Worm (Caenorhabditis elegans): Measurements from ENCODE around the gene ZK1290.11.

ZK1290.11 gene

DNA sequence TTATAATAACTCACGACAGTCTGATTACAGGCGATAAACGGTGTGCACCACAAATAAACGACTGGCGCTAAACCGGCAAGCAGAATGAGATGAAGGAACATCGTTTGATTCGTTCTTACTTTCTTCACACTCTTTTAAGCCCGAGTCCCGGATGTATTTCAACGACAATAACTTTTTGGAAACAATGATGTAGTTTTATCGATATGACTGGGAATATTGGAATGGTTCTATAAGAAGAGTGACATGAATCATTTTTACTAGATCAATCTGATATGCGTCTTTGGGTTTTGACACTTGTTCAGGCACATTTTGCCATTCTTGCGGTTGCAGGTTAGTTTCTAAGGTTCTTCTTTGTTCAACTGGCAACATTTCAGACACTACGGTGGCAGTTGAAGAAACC, at the start of gene ZK1290.11, which contains the start of gene ZK1290.1:
Gene ZK1290.11, minus strand, starts transcription at position 101 of the 400 bp plus-strand sequence.
Gene ZK1290.1, plus strand, starts transcription at position 271 of the 400 bp plus-strand sequence.
- TF ChIP-seq nhr-28 (tag; optimal IDR thresholded peaks at IDR 0.05), result no peak
- no peak for TF ChIP-seq nhr-77 (tag; optimal IDR thresholded peaks at IDR 0.05)
- TF ChIP-seq mml-1 (tag; optimal IDR thresholded peaks at IDR 0.05), result no peak
- TF ChIP-seq lsy-12 (tag; optimal IDR thresholded peaks at IDR 0.05), result no peak
- TF ChIP-seq tbx-2 (tag; optimal IDR thresholded peaks at IDR 0.05), result no peak
- TF ChIP-seq nhr-67 (tag; optimal IDR thresholded peaks at IDR 0.05), result no peak
- no peak for TF ChIP-seq mdl-1 (tag; optimal IDR thresholded peaks at IDR 0.05)
- TF ChIP-seq fkh-10 (GFP tag; optimal IDR thresholded peaks at IDR 0.05), result no peak
- no peak for TF ChIP-seq R02D3.7 (tag; optimal IDR thresholded peaks at IDR 0.05)

DNA sequence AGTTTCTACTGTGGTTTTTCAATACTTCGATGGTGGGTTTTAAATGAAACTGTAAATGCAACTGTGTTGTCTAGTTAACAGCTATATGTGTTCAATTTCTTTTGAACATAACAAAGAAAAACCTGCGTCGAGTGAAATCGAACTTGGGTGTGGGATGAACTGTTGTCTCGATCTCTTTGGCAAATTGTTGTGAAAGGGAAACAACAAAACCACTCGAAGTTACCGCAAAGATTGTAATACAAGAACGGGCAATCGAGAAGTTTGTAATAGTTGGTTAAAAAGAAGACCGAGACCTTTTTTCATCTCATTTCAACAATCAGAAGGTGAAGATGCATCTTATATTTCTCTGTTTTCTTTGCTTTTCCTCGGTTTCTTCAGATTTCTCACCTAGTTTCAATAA, 46.6 kb upstream of the ZK1290.11 start, which contains the start of gene lips-17:
Gene lips-17, plus strand, starts transcription at position 301 of the 400 bp plus-strand sequence.
- TF ChIP-seq ama-1 (optimal IDR thresholded peaks at IDR 0.05) (no peak), fkh-2 (tag; optimal IDR thresholded peaks at IDR 0.05) (no peak), sea-2 (GFP tag; optimal IDR thresholded peaks at IDR 0.05) (no peak), nhr-237 (tag; optimal IDR thresholded peaks at IDR 0.05) (no peak), ceh-9 (tag; optimal IDR thresholded peaks at IDR 0.05) (no peak), nhr-76 (tag; optimal IDR thresholded peaks at IDR 0.05) (no peak), fos-1 (tag; optimal IDR thresholded peaks at IDR 0.05) (no peak)

- TF ChIP-seq nhr-25 (tag; optimal IDR thresholded peaks at IDR 0.05) (no peak), ztf-11 (tag; optimal IDR thresholded peaks at IDR 0.05) (no peak), ZK546.5 (tag; optimal IDR thresholded peaks at IDR 0.05) (no peak), egl-27 (tag; optimal IDR thresholded peaks at IDR 0.05) (no peak), lsy-12 (tag; optimal IDR thresholded peaks at IDR 0.05) (no peak), ceh-28 (tag; optimal IDR thresholded peaks at IDR 0.05) (no peak), nhr-12 (tag; optimal IDR thresholded peaks at IDR 0.05) (no peak), ztf-4 (tag; optimal IDR thresholded peaks at IDR 0.05) (no peak), lin-15B (tag; optimal IDR thresholded peaks at IDR 0.05) (no peak), nhr-23 (tag; optimal IDR thresholded peaks at IDR 0.05) (no peak), ama-1 (optimal IDR thresholded peaks at IDR 0.05) (no peak), nhr-237 (tag; optimal IDR thresholded peaks at IDR 0.05) (no peak), eor-1 (tag; optimal IDR thresholded peaks at IDR 0.05) (no peak), nhr-67 (tag; optimal IDR thresholded peaks at IDR 0.05) (no peak), mdl-1 (tag; optimal IDR thresholded peaks at IDR 0.05) (no peak), skn-1 (tag; optimal IDR thresholded peaks at IDR 0.05) (no peak), R02D3.7 (tag; optimal IDR thresholded peaks at IDR 0.05) (no peak), nfya-1 (tag; optimal IDR thresholded peaks at IDR 0.05; ENCODE audit: insufficient read depth) (no peak), lin-39 (tag; optimal IDR thresholded peaks at IDR 0.05) (no peak)
These were observed 43.9 kb upstream of the ZK1290.11 start, which contains the start of gene osm-8 for ce11 chrII:7605306-7605705. Gene osm-8 (minus strand): TSS chrII:7605406.

DNA sequence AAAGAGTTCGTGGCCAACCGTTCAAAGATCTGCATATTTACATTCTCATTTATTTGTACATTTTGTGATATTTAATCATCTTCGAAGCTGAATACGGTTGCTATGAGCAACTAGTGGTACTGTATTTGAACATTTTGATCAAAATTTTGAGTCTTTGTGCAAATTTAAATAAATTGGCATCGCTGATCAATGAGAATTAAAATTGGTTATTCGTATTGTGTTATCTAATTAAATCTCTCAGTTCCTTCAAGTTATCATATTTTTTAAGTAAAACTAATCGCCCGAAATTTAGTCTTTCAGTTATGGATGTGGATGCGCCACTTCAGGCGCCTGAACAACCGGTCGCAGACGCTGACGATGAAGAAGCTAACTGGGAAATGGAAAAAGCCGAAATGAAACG, 38.0 kb upstream of the ZK1290.11 start, which contains the start of gene npp-21:
Gene npp-21, plus strand, starts transcription at position 301 of the 400 bp plus-strand sequence.
- no peak for TF ChIP-seq fkh-10 (GFP tag; optimal IDR thresholded peaks at IDR 0.05)
- TF ChIP-seq R02D3.7 (tag; optimal IDR thresholded peaks at IDR 0.05), result no peak
- TF ChIP-seq nhr-25 (tag; optimal IDR thresholded peaks at IDR 0.05), result no peak
- TF ChIP-seq skn-1 (tag; optimal IDR thresholded peaks at IDR 0.05), result no peak
- no peak for TF ChIP-seq nhr-77 (tag; optimal IDR thresholded peaks at IDR 0.05)
- TF ChIP-seq ceh-16 (tag; optimal IDR thresholded peaks at IDR 0.05), result no peak
- no peak for TF ChIP-seq nhr-11 (tag; optimal IDR thresholded peaks at IDR 0.05)
- no peak for TF ChIP-seq nhr-28 (tag; optimal IDR thresholded peaks at IDR 0.05)
- no peak for TF ChIP-seq zag-1 (tag; optimal IDR thresholded peaks at IDR 0.05)
- TF ChIP-seq tbx-2 (tag; optimal IDR thresholded peaks at IDR 0.05), result no peak
- no peak for TF ChIP-seq nhr-23 (tag; optimal IDR thresholded peaks at IDR 0.05)
- no peak for TF ChIP-seq egl-5 (tag; optimal IDR thresholded peaks at IDR 0.05)

DNA sequence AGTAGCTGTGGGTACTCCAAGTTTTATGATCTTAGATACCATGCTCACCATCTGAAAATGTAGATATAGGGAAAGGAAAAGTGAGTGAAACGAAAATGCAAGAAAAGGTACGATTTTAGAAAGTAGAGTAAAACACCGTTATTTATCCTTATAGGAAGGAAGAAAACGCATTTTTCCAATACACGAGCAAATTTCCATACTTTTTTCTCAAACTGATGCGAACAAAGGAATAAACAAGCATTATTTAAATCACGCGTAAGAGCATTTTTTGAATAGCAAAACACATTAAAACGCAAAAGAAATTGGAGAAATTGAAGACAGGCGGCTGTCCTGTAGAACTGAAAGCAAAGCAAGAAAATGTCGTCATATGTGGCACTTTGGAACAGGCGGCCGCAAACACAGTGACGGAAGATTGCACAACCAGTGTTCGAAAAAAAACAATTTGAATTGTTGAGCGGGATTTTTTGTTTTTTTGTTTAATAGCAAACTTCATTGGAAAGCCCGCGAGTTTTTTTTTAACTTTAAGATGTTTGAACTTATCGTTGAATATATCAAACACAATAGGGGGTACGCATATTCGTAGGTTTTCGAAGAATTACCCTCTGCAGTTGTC, 37.4 kb upstream of the ZK1290.11 start, which contains the start of gene pgam-5:
Gene pgam-5, minus strand, starts transcription at position 51 of the 613 bp plus-strand sequence.
- no peak for TF ChIP-seq tbx-2 (tag; optimal IDR thresholded peaks at IDR 0.05)
- TF ChIP-seq elt-2 (tag; optimal IDR thresholded peaks at IDR 0.05), result peak; percentile 11
- TF ChIP-seq egl-5 (tag; optimal IDR thresholded peaks at IDR 0.05), result no peak
- TF ChIP-seq skn-1 (tag; optimal IDR thresholded peaks at IDR 0.05), result no peak
- TF ChIP-seq ceh-16 (tag; optimal IDR thresholded peaks at IDR 0.05), result no peak

All from whole organism, L3 larva.